Fruit fly (Drosophila melanogaster) whole organism, prepupa: ENCODE measurements around the gene emc.
A peak's percentile ranks its signal among the peaks of the same experiment; 100 is the strongest.

Experiments
- Blimp-1 ChIP-seq: fragments of 200-800 bp; sonication (Bioruptor generic); optimal IDR thresholded peaks from 3 replicates; lab custom pipeline; 2017; ENCODE audit warnings: missing biosample characterization, missing genetic modification characterization, mild to moderate bottlenecking, moderate library complexity, missing genetic modification reagents
- CG10631 ChIP-seq: fragments of 200-800 bp; sonication (Bioruptor generic); optimal IDR thresholded peaks from 2 replicates; lab custom pipeline; 2016; ENCODE audit warnings: missing biosample characterization, missing genetic modification characterization
- CG10669 ChIP-seq: fragments of 200-800 bp; sonication (Bioruptor generic); optimal IDR thresholded peaks from 3 replicates; lab custom pipeline; 2018; ENCODE audit warnings: missing biosample characterization, mild to moderate bottlenecking, missing genetic modification characterization, moderate library complexity
- CG11294 ChIP-seq: fragments of 200-800 bp; sonication (Bioruptor generic); IDR thresholded peaks from 2 replicates; pipeline ENCODE4 v1.3.6; 2022; ENCODE audit warnings: missing biosample characterization, missing genetic modification characterization
- CG11762 ChIP-seq: fragments of 200-800 bp; sonication (Bioruptor generic); optimal IDR thresholded peaks from 3 replicates; lab custom pipeline; 2016; ENCODE audit warnings: missing biosample characterization, missing genetic modification characterization; ENCODE audit not compliant: insufficient read depth
- CG15336 ChIP-seq: fragments of 200-800 bp; sonication (Bioruptor generic); IDR thresholded peaks from 2 replicates; pipeline ENCODE4 v1.3.6; 2022; ENCODE audit warnings: missing biosample characterization, missing genetic modification characterization
- CG1621 ChIP-seq: fragments of 200-800 bp; sonication (Bioruptor generic); optimal IDR thresholded peaks from 3 replicates; lab custom pipeline; 2018; ENCODE audit warnings: missing biosample characterization, mild to moderate bottlenecking, missing genetic modification characterization
- CG16779 ChIP-seq: fragments of 200-800 bp; sonication (Bioruptor generic); optimal IDR thresholded peaks from 3 replicates; lab custom pipeline; 2017; ENCODE audit warnings: missing biosample characterization, mild to moderate bottlenecking, missing genetic modification characterization
- CG3032 ChIP-seq: fragments of 200-800 bp; optimal IDR thresholded peaks from 2 replicates; lab custom pipeline; 2019; ENCODE audit warnings: missing biosample characterization, mild to moderate bottlenecking, missing genetic modification characterization, moderate library complexity
- CG34406 ChIP-seq: fragments of 200-800 bp; sonication (Bioruptor generic); optimal IDR thresholded peaks from 3 replicates; lab custom pipeline; 2016; ENCODE audit warnings: missing biosample characterization, missing genetic modification characterization
- CG4318 ChIP-seq: fragments of 200-800 bp; sonication (Bioruptor generic); optimal IDR thresholded peaks from 3 replicates; lab custom pipeline; 2017; ENCODE audit warnings: missing biosample characterization, mild to moderate bottlenecking, missing genetic modification characterization
- CG6163 ChIP-seq: fragments of 200-800 bp; sonication (Bioruptor generic); IDR thresholded peaks from 3 replicates; pipeline ENCODE4 v1.3.6; 2022; ENCODE audit warnings: missing biosample characterization, missing genetic modification characterization
- CG6276 ChIP-seq: fragments of 200-800 bp; sonication (Bioruptor generic); optimal IDR thresholded peaks from 2 replicates; lab custom pipeline; 2017; ENCODE audit warnings: missing biosample characterization, mild to moderate bottlenecking, missing genetic modification characterization
- CG6792 ChIP-seq: fragments of 200-800 bp; sonication (Bioruptor generic); optimal IDR thresholded peaks from 3 replicates; lab custom pipeline; 2016; ENCODE audit warnings: missing biosample characterization, missing genetic modification characterization
- CG6854 ChIP-seq: fragments of 200-800 bp; sonication (Bioruptor generic); optimal IDR thresholded peaks from 2 replicates; lab custom pipeline; 2017; ENCODE audit warnings: missing biosample characterization, mild to moderate bottlenecking, missing genetic modification characterization
- CG7368 ChIP-seq: fragments of 200-800 bp; sonication (Bioruptor generic); optimal IDR thresholded peaks from 3 replicates; lab custom pipeline; 2016; ENCODE audit warnings: missing biosample characterization, missing genetic modification characterization
- CG8319 ChIP-seq: fragments of 200-800 bp; sonication (Bioruptor generic); optimal IDR thresholded peaks from 3 replicates; lab custom pipeline; 2016; ENCODE audit warnings: missing biosample characterization, missing genetic modification characterization
- CG9139 ChIP-seq: fragments of 200-800 bp; sonication (Bioruptor generic); optimal IDR thresholded peaks from 3 replicates; lab custom pipeline; 2017; ENCODE audit warnings: missing biosample characterization, mild to moderate bottlenecking, missing genetic modification characterization
- Eip75B ChIP-seq: fragments of 200-800 bp; sonication (Bioruptor generic); optimal IDR thresholded peaks from 3 replicates; lab custom pipeline; 2016; ENCODE audit warnings: missing biosample characterization, missing genetic modification characterization
- Eip78C ChIP-seq: fragments of 200-800 bp; sonication (Bioruptor generic); peaks from one replicate; lab custom pipeline; 2016; ENCODE audit warnings: missing biosample characterization, missing genetic modification characterization
- Eip93F ChIP-seq: fragments of 200-800 bp; sonication (Bioruptor generic); optimal IDR thresholded peaks from 2 replicates; lab custom pipeline; 2016; ENCODE audit warnings: missing biosample characterization, mild to moderate bottlenecking, missing genetic modification characterization
- Ets21C ChIP-seq: fragments of 200-800 bp; sonication (Bioruptor generic); optimal IDR thresholded peaks from 3 replicates; lab custom pipeline; 2016; ENCODE audit warnings: missing biosample characterization, missing genetic modification characterization
- Ets96B ChIP-seq: fragments of 200-800 bp; optimal IDR thresholded peaks from 2 replicates; lab custom pipeline; 2019; ENCODE audit warnings: missing biosample characterization, mild to moderate bottlenecking, missing genetic modification characterization, moderate library complexity
- Hr38 ChIP-seq: sonication (Bioruptor generic); optimal IDR thresholded peaks from 2 replicates; lab custom pipeline; 2016; ENCODE audit warnings: missing biosample characterization, missing genetic modification characterization
- Hr4 ChIP-seq: fragments of 200-800 bp; sonication (Bioruptor generic); optimal IDR thresholded peaks from 3 replicates; lab custom pipeline; 2016; ENCODE audit warnings: missing biosample characterization, missing genetic modification characterization
- Lpt ChIP-seq: fragments of 200-800 bp; sonication (Bioruptor generic); optimal IDR thresholded peaks from 3 replicates; lab custom pipeline; 2016; ENCODE audit warnings: missing biosample characterization, missing genetic modification characterization
- Met ChIP-seq: fragments of 200-800 bp; sonication (Bioruptor generic); optimal IDR thresholded peaks from 3 replicates; lab custom pipeline; 2016; ENCODE audit warnings: missing biosample characterization, missing genetic modification characterization
- OdsH ChIP-seq: fragments of 200-800 bp; sonication (Bioruptor generic); optimal IDR thresholded peaks from 3 replicates; lab custom pipeline; 2016; ENCODE audit warnings: missing biosample characterization, missing genetic modification characterization
- Smox ChIP-seq: fragments of 200-800 bp; sonication (Bioruptor generic); optimal IDR thresholded peaks from 3 replicates; lab custom pipeline; 2016; ENCODE audit warnings: missing biosample characterization, missing genetic modification characterization
- Sox14 ChIP-seq: fragments of 200-800 bp; sonication (Bioruptor generic); optimal IDR thresholded peaks from 3 replicates; lab custom pipeline; 2016; ENCODE audit warnings: missing biosample characterization, missing genetic modification characterization
- Sox15 ChIP-seq: fragments of 200-800 bp; sonication (Bioruptor generic); optimal IDR thresholded peaks from 3 replicates; lab custom pipeline; 2016; ENCODE audit warnings: missing biosample characterization, missing genetic modification characterization
- achi ChIP-seq: fragments of 200-800 bp; sonication (Bioruptor generic); optimal IDR thresholded peaks from 3 replicates; lab custom pipeline; 2016; ENCODE audit warnings: missing biosample characterization, missing genetic modification characterization
- acj6 ChIP-seq: fragments of 200-800 bp; sonication (Bioruptor generic); optimal IDR thresholded peaks from 3 replicates; lab custom pipeline; 2016; ENCODE audit warnings: missing biosample characterization, missing genetic modification characterization
- cyc ChIP-seq: fragments of 200-800 bp; sonication (Bioruptor generic); optimal IDR thresholded peaks from 3 replicates; lab custom pipeline; 2016; ENCODE audit warnings: missing biosample characterization, missing genetic modification characterization
- dac ChIP-seq: fragments of 200-800 bp; sonication (Bioruptor generic); optimal IDR thresholded peaks from 2 replicates; lab custom pipeline; 2017; ENCODE audit warnings: missing biosample characterization, mild to moderate bottlenecking, missing genetic modification characterization
- dsx ChIP-seq: fragments of 200-800 bp; optimal IDR thresholded peaks from 3 replicates; lab custom pipeline; 2019; ENCODE audit warnings: missing biosample characterization, mild to moderate bottlenecking, missing genetic modification characterization, moderate library complexity; ENCODE audit not compliant: poor library complexity, severe bottlenecking
- eg ChIP-seq: fragments of 200-800 bp; sonication (Bioruptor generic); IDR thresholded peaks from 3 replicates; pipeline ENCODE4 v1.3.6; 2022; ENCODE audit warnings: missing biosample characterization, missing genetic modification characterization
- fkh ChIP-seq: fragments of 200-800 bp; sonication (Bioruptor generic); optimal IDR thresholded peaks from 3 replicates; lab custom pipeline; 2017; ENCODE audit warnings: missing biosample characterization, mild to moderate bottlenecking, missing genetic modification characterization, moderate library complexity
- lz ChIP-seq: fragments of 200-800 bp; sonication (Bioruptor generic); optimal IDR thresholded peaks from 3 replicates; lab custom pipeline; 2016; ENCODE audit warnings: missing biosample characterization, missing genetic modification characterization
- net ChIP-seq: fragments of 200-800 bp; sonication (Bioruptor generic); optimal IDR thresholded peaks from 3 replicates; lab custom pipeline; 2016; ENCODE audit warnings: missing biosample characterization, missing genetic modification characterization
- salr ChIP-seq, 2 experiments: fragments of 200-800 bp; sonication (Bioruptor generic); optimal IDR thresholded peaks; 3 replicates each; lab custom pipeline; 2016 to 2018; ENCODE audit warnings: missing biosample characterization in 2 of 2, missing genetic modification characterization in 2 of 2, mild to moderate bottlenecking in 1 of 2
- spab ChIP-seq: fragments of 200-800 bp; sonication (Bioruptor generic); optimal IDR thresholded peaks from 2 replicates; lab custom pipeline; 2017; ENCODE audit warnings: missing biosample characterization, mild to moderate bottlenecking, missing genetic modification characterization, missing genetic modification reagents
- ss ChIP-seq, 2 experiments: fragments of 200-800 bp; sonication (Bioruptor generic); optimal IDR thresholded peaks; 2 replicates in 1 of 2; 3 replicates in 1 of 2; lab custom pipeline; 2017 to 2018; ENCODE audit warnings: mild to moderate bottlenecking in 2 of 2, missing biosample characterization in 2 of 2, missing genetic modification characterization in 2 of 2, moderate library complexity in 1 of 2
- svp ChIP-seq: fragments of 200-800 bp; sonication (Bioruptor generic); peaks from one replicate; lab custom pipeline; 2016; ENCODE audit warnings: missing biosample characterization, missing genetic modification characterization
- topi ChIP-seq: fragments of 200-800 bp; sonication (Bioruptor generic); optimal IDR thresholded peaks from 3 replicates; lab custom pipeline; 2016; ENCODE audit warnings: missing biosample characterization, missing genetic modification characterization

emc gene

DNA sequence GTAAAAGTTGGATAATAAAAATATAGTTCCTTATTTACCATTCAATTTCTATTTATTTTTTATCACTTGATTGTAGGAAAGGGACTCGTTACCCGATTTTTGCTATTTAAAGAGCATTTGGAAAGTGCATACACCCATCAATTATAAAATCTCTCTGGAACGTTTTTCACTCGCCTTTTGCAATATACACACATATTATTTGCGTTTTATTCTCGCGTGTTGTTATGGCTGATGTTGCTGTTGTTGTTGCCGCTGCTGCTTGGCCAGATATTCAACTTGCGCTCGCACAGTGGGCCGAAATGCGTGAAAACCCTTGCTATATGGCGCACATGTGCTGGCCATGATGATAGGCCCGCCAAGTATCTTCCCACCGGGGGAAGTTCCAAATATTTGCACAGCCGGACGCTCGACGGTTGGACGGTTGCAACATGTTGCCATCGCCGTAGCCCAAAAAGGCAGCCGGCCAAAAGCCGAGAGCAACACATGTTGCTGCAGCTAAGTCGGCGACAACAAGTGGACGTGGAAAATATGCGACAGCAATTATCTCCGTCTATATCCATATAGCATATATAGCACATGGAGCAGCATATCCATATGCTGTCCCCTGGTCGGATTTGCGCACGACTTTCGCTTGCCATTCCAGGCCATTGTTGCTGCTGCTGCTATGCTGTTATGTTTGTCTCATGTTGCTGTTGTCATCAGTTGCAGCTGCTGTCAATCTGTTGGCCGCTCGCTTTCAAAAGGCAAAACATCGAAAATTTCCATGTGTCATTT, 9.7 kb upstream of the emc start (continued):
- TF ChIP-seq topi (GFP tag; lab: Kevin White, UChicago) (no peak), salr (GFP tag; optimal IDR thresholded peaks at IDR 0.05; lab: Kevin White, UChicago) (no peak), CG9139 (GFP tag; lab: Kevin White, UChicago) (no peak), CG6276 (GFP tag; lab: Kevin White, UChicago) (peak; percentile 33), CG10631 (GFP tag; lab: Kevin White, UChicago) (peak; percentile 35), CG8319 (GFP tag; lab: Kevin White, UChicago) (no peak), CG11294 (GFP tag; lab: Robert Waterston, UW) (no peak), dsx (GFP tag; lab: Kevin White, UChicago) (no peak), dac (GFP tag; lab: Kevin White, UChicago) (peak; percentile 18), Ets21C (GFP tag; lab: Kevin White, UChicago) (peak; percentile 23), Sox15 (no peak), Hr38 (GFP tag; lab: Kevin White, UChicago) (no peak), Lpt (GFP tag; lab: Kevin White, UChicago) (no peak), Eip93F (GFP tag; lab: Kevin White, UChicago) (no peak), Hr4 (GFP tag; lab: Kevin White, UChicago) (peak; percentile 30), Met (GFP tag; lab: Kevin White, UChicago) (peak; percentile 42), Sox14 (GFP tag; lab: Kevin White, UChicago) (peak; percentile 12), achi (GFP tag; lab: Kevin White, UChicago) (no peak), acj6 (GFP tag; lab: Kevin White, UChicago) (no peak), ss (GFP tag; optimal IDR thresholded peaks at IDR 0.05; lab: Kevin White, UChicago) (peak in 1 of 2 experiments; percentile 29), svp (GFP tag; lab: Kevin White, UChicago) (peak; percentile 82), OdsH (GFP tag; lab: Kevin White, UChicago) (no peak), Ets96B (peak; percentile 4), Eip75B (GFP tag; lab: Kevin White, UChicago) (no peak), CG1621 (tag; lab: Kevin White, UChicago) (peak; percentile 54), Blimp-1 (GFP tag; lab: Kevin White, UChicago) (no peak), CG3032 (tag; lab: Kevin White, UChicago) (peak; percentile 24), CG10669 (GFP tag; lab: Kevin White, UChicago) (peak; percentile 27), Smox (GFP tag; lab: Kevin White, UChicago) (no peak), lz (GFP tag; lab: Kevin White, UChicago) (peak; percentile 5)

DNA sequence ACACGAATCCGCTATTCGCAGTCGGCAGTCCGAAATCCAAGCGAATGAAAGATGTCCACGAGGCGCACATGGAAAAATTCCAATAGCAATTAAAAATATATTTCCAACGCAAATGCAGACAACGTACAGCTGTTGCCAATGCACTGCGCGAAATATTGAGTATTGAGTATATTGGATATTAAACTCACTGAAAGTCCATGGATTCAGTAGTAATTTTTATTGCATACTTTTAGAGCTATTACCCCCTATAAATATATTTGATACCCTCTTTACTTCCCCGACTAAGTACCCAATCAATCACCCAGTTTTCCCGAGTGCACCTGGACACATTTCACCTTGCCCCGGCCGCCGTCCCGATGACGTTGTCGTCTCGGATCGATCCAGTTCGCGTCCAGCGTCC, 7.5 kb upstream of the emc start:
- TF ChIP-seq eg (peak; percentile 91), svp (GFP tag; lab: Kevin White, UChicago) (peak; percentile 59), Eip78C (GFP tag; lab: Kevin White, UChicago) (peak; percentile 87), Met (GFP tag; lab: Kevin White, UChicago) (peak; percentile 18), CG6854 (GFP tag; lab: Kevin White, UChicago) (no peak), Sox15 (no peak), CG1621 (tag; lab: Kevin White, UChicago) (peak; percentile 3), dsx (GFP tag; lab: Kevin White, UChicago) (no peak), CG6163 (peak; percentile 82), spab (GFP tag; lab: Kevin White, UChicago) (peak; percentile 7), CG9139 (GFP tag; lab: Kevin White, UChicago) (no peak), CG6276 (GFP tag; lab: Kevin White, UChicago) (peak; percentile 74), CG6792 (GFP tag; lab: Kevin White, UChicago) (no peak), net (peak; percentile 32), CG7368 (GFP tag; lab: Kevin White, UChicago) (peak; percentile 17), CG10631 (GFP tag; lab: Kevin White, UChicago) (peak; percentile 51), topi (GFP tag; lab: Kevin White, UChicago) (peak; percentile 18), CG10669 (GFP tag; lab: Kevin White, UChicago) (peak; percentile 19), CG15336 (GFP tag; lab: Robert Waterston, UW) (peak; percentile 87), CG16779 (tag; lab: Kevin White, UChicago) (peak; percentile 22), Blimp-1 (GFP tag; lab: Kevin White, UChicago) (no peak), CG4318 (GFP tag; lab: Kevin White, UChicago) (peak; percentile 88), fkh (GFP tag; lab: Kevin White, UChicago) (no peak), cyc (GFP tag; lab: Kevin White, UChicago) (no peak), CG3032 (tag; lab: Kevin White, UChicago) (peak; percentile 18), CG11762 (GFP tag; lab: Kevin White, UChicago) (peak; percentile 41), salr (GFP tag; optimal IDR thresholded peaks at IDR 0.05; lab: Kevin White, UChicago) (peak in 1 of 2 experiments; percentile 63), CG34406 (peak; percentile 2), Sox14 (GFP tag; lab: Kevin White, UChicago) (peak; percentile 52), lz (GFP tag; lab: Kevin White, UChicago) (peak; percentile 13), dac (GFP tag; lab: Kevin White, UChicago) (peak; percentile 88), Ets21C (GFP tag; lab: Kevin White, UChicago) (no peak), Hr4 (GFP tag; lab: Kevin White, UChicago) (peak; percentile 94)
